Fruit fly (Drosophila melanogaster) whole organism, pupa: Measurements from ENCODE around the gene rngo.

ENCODE experiments used
- CG13204 ChIP-seq: fragments of 200-800 bp; sonication (Bioruptor generic); optimal IDR thresholded peaks from 2 replicates; lab custom pipeline; 2018; ENCODE audit warnings: missing biosample characterization, mild to moderate bottlenecking, missing genetic modification characterization, moderate library complexity
- CG32121 ChIP-seq: fragments of 200-800 bp; sonication (Bioruptor generic); IDR thresholded peaks from 2 replicates; pipeline ENCODE4 v1.3.6; 2022; ENCODE audit warnings: missing biosample characterization, missing genetic modification characterization
- CG8159 ChIP-seq: fragments of 200-800 bp; sonication (Bioruptor generic); optimal IDR thresholded peaks from 3 replicates; lab custom pipeline; 2018; ENCODE audit warnings: missing biosample characterization, mild to moderate bottlenecking, missing genetic modification characterization, moderate library complexity
- EcR ChIP-seq: fragments of 200-800 bp; sonication (Bioruptor generic); optimal IDR thresholded peaks from 3 replicates; lab custom pipeline; 2019; ENCODE audit warnings: missing biosample characterization, missing genetic modification characterization, mild to moderate bottlenecking, moderate library complexity, missing genetic modification reagents
- Ets98B ChIP-seq: fragments of 200-800 bp; sonication (Bioruptor generic); IDR thresholded peaks from 2 replicates; pipeline ENCODE4 v1.3.6; 2022; ENCODE audit warnings: missing biosample characterization, missing genetic modification characterization
- Pif1B ChIP-seq: fragments of 200-800 bp; sonication (Bioruptor generic); optimal IDR thresholded peaks from 3 replicates; lab custom pipeline; 2016; ENCODE audit warnings: missing biosample characterization, missing genetic modification characterization
- gl ChIP-seq: fragments of 200-800 bp; sonication (Bioruptor generic); optimal IDR thresholded peaks from 2 replicates; lab custom pipeline; 2018; ENCODE audit warnings: missing biosample characterization, mild to moderate bottlenecking, missing genetic modification characterization

DNA sequence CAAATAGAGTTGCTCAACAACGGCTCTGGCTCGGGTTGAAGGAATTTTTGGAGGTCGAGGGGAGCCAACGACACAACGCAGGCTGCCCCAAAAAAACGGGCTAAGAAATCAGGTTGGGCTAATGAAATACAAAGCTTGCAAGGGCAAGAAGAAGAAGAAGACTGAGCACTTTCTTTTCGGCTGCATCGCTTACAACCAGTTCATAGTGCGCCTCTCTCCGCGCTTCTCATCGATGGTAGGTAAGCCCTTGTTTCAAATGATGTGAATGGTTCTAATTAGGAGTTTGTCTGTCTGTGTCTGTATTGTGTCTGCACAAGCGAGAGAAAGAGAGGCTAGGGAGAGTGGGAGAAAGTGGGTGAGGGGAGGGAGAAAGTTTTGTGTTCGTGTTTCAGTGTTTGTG lies 15.3 kb downstream of the rngo start:
- TF ChIP-seq CG32121 (GFP tag; lab: Robert Waterston, UW) (no peak), gl (tag; lab: Kevin White, UChicago) (no peak), CG8159 (tag; lab: Kevin White, UChicago) (no peak), EcR (no peak), Pif1B (no peak), CG13204 (GFP tag; lab: Kevin White, UChicago) (no peak), Ets98B (no peak)
